Worm (Caenorhabditis elegans) whole organism, midembryonic: Measurements from ENCODE around the gene clec-184.

Experiments
- T22C8.4 ChIP-seq: fragments of 200-800 bp; sonication (Bioruptor generic); IDR thresholded peaks from 2 replicates; pipeline ENCODE4 v1.3.6; 2022; ENCODE audit warnings: missing genetic modification characterization, missing compliant biosample characterization
- cog-1 ChIP-seq: sonication (generic microtip); optimal IDR thresholded peaks from 2 replicates; lab custom pipeline; 2016; ENCODE audit warnings: missing genetic modification characterization, missing compliant biosample characterization
- flt-1 ChIP-seq: fragments of 200-800 bp; sonication (Bioruptor generic); IDR thresholded peaks from 2 replicates; pipeline ENCODE4 v1.3.6; 2022; ENCODE audit warnings: missing genetic modification characterization, missing compliant biosample characterization
- klf-2 ChIP-seq: fragments of 200-800 bp; sonication (Bioruptor generic); conservative IDR thresholded peaks from 2 replicates; pipeline ENCODE4 v1.3.6; 2022; ENCODE audit warnings: missing genetic modification reagents, missing genetic modification characterization, missing compliant biosample characterization
- med-1 ChIP-seq: sonication (generic microtip); optimal IDR thresholded peaks from 2 replicates; lab custom pipeline; 2017; ENCODE audit warnings: missing genetic modification characterization, mild to moderate bottlenecking, missing compliant biosample characterization, antibody characterized with exemption, missing genetic modification reagents; ENCODE audit not compliant: insufficient read depth
- tab-1 ChIP-seq: fragments of 200-800 bp; sonication (Bioruptor generic); IDR thresholded peaks from 2 replicates; pipeline ENCODE4 v1.3.6; 2022; ENCODE audit warnings: missing genetic modification characterization, missing compliant biosample characterization
- ztf-23 ChIP-seq: fragments of 200-800 bp; sonication (Bioruptor generic); IDR thresholded peaks from 2 replicates; pipeline ENCODE4 v1.3.6; 2022; ENCODE audit warnings: missing genetic modification reagents, missing genetic modification characterization, missing compliant biosample characterization
- ztf-29 ChIP-seq: fragments of 200-800 bp; sonication (Bioruptor generic); IDR thresholded peaks from 2 replicates; pipeline ENCODE4 v1.3.6; 2022; ENCODE audit warnings: missing genetic modification reagents, missing genetic modification characterization, missing compliant biosample characterization

ce11 chrIV:12417536-12418195 lies 14.8 kb upstream of the clec-184 start, which contains the start of gene F08G5.3:
- no peak for TF ChIP-seq klf-2 (GFP tag; lab: Robert Waterston, UW)
- no peak for TF ChIP-seq ztf-29 (GFP tag; lab: Robert Waterston, UW)
- no peak for TF ChIP-seq ztf-23 (GFP tag; lab: Robert Waterston, UW)
- TF ChIP-seq med-1 (GFP tag; lab: Kevin White, UChicago) = no peak
- TF ChIP-seq flt-1 (GFP tag; lab: Robert Waterston, UW) = peak; percentile 70
- TF ChIP-seq tab-1 (GFP tag; lab: Robert Waterston, UW) = peak; percentile 76; the same call in 1 of the 2 replicates
- no peak for TF ChIP-seq cog-1 (tag; lab: Kevin White, UChicago)
- no peak for TF ChIP-seq T22C8.4 (GFP tag; lab: Robert Waterston, UW)
